Fruit fly (Drosophila melanogaster): ENCODE results near the gene CG3808.

- no peak for TF ChIP-seq CG11294 (GFP tag; IDR thresholded peaks at IDR 0.05)
- TF ChIP-seq CG6792 (GFP tag; optimal IDR thresholded peaks at IDR 0.05), result no peak
- no peak for TF ChIP-seq CG4318 (GFP tag; optimal IDR thresholded peaks at IDR 0.05)
- TF ChIP-seq Eip93F (GFP tag; optimal IDR thresholded peaks at IDR 0.05), result no peak
- no peak for TF ChIP-seq Lpt (GFP tag; optimal IDR thresholded peaks at IDR 0.05)
Observed at dm6 chr3L:19014802-19015201, 14.4 kb upstream of the CG3808 start.
